Worm (Caenorhabditis elegans) whole organism, mixed stage, embryonic: ENCODE measurements around the gene C14B1.2.

Source experiments
- M03D4.4 ChIP-seq: sonication (generic microtip); optimal IDR thresholded peaks from 2 replicates; lab custom pipeline; 2017; ENCODE audit warnings: mild to moderate bottlenecking, missing genetic modification characterization, missing compliant biosample characterization
- bed-3 ChIP-seq: fragments of 200-800 bp; sonication (Bioruptor generic); optimal IDR thresholded peaks from 3 replicates; lab custom pipeline; 2018; ENCODE audit warnings: mild to moderate bottlenecking, missing genetic modification characterization, moderate library complexity, missing compliant biosample characterization
- blmp-1 ChIP-seq: fragments of 150-350 bp; optimal IDR thresholded peaks from 2 replicates; lab custom pipeline; 2014; ENCODE audit warnings: missing biosample characterization, missing genetic modification characterization
- ceh-39 ChIP-seq: fragments of 150-350 bp; optimal IDR thresholded peaks from 2 replicates; lab custom pipeline; 2014; ENCODE audit warnings: missing biosample characterization, missing genetic modification characterization
- ceh-43 ChIP-seq: fragments of 200-800 bp; sonication (Bioruptor generic); optimal IDR thresholded peaks from 2 replicates; lab custom pipeline; 2018; ENCODE audit warnings: mild to moderate bottlenecking, missing genetic modification characterization, moderate library complexity, missing compliant biosample characterization
- ceh-83 ChIP-seq: fragments of 200-800 bp; sonication (Bioruptor generic); optimal IDR thresholded peaks from 2 replicates; lab custom pipeline; 2018; ENCODE audit warnings: mild to moderate bottlenecking, missing genetic modification characterization, missing compliant biosample characterization
- ces-1 ChIP-seq: fragments of 150-350 bp; optimal IDR thresholded peaks from 2 replicates; lab custom pipeline; 2014; ENCODE audit warnings: missing biosample characterization, missing genetic modification reagents, missing genetic modification characterization
- cnd-1 ChIP-seq: fragments of 200-800 bp; sonication (Bioruptor generic); optimal IDR thresholded peaks from 2 replicates; lab custom pipeline; 2018; ENCODE audit warnings: mild to moderate bottlenecking, missing genetic modification characterization, missing compliant biosample characterization
- drap-1 ChIP-seq: fragments of 200-800 bp; sonication (Bioruptor generic); optimal IDR thresholded peaks from 3 replicates; lab custom pipeline; 2018; ENCODE audit warnings: mild to moderate bottlenecking, missing genetic modification characterization, missing compliant biosample characterization
- elt-1 ChIP-seq: sonication (generic microtip); optimal IDR thresholded peaks from 2 replicates; lab custom pipeline; 2017; ENCODE audit warnings: missing genetic modification characterization, mild to moderate bottlenecking, missing compliant biosample characterization, antibody characterized with exemption, moderate library complexity, borderline replicate concordance; ENCODE audit not compliant: insufficient read depth
- elt-3 ChIP-seq: fragments of 150-350 bp; optimal IDR thresholded peaks from 2 replicates; lab custom pipeline; 2014; ENCODE audit warnings: missing biosample characterization, missing genetic modification characterization
- flh-1 ChIP-seq: fragments of 200-800 bp; sonication (Bioruptor generic); optimal IDR thresholded peaks from 2 replicates; lab custom pipeline; 2018; ENCODE audit warnings: mild to moderate bottlenecking, missing genetic modification characterization, moderate library complexity, missing compliant biosample characterization
- ham-2 ChIP-seq: fragments of 200-800 bp; sonication (Bioruptor generic); optimal IDR thresholded peaks from 2 replicates; lab custom pipeline; 2018; ENCODE audit warnings: mild to moderate bottlenecking, missing genetic modification characterization, missing compliant biosample characterization
- hlh-1 ChIP-seq: fragments of 150-350 bp; optimal IDR thresholded peaks from 2 replicates; lab custom pipeline; 2014; ENCODE audit warnings: missing biosample characterization, missing genetic modification reagents, missing genetic modification characterization
- lin-13 ChIP-seq: fragments of 150-350 bp; optimal IDR thresholded peaks from 2 replicates; lab custom pipeline; 2014; ENCODE audit warnings: missing biosample characterization, missing genetic modification characterization
- lin-32 ChIP-seq: fragments of 200-800 bp; sonication (Bioruptor generic); optimal IDR thresholded peaks from 2 replicates; lab custom pipeline; 2018; ENCODE audit warnings: mild to moderate bottlenecking, missing genetic modification characterization, missing compliant biosample characterization
- lsy-2 ChIP-seq: fragments of 150-350 bp; optimal IDR thresholded peaks from 2 replicates; lab custom pipeline; 2014; ENCODE audit warnings: missing biosample characterization, missing genetic modification characterization
- mab-5 ChIP-seq: fragments of 150-350 bp; optimal IDR thresholded peaks from 2 replicates; lab custom pipeline; 2014; ENCODE audit warnings: missing biosample characterization, missing genetic modification characterization
- mep-1 ChIP-seq: fragments of 150-350 bp; optimal IDR thresholded peaks from 2 replicates; lab custom pipeline; 2017; ENCODE audit warnings: missing biosample characterization, missing genetic modification reagents, missing genetic modification characterization, inconsistent platforms
- mls-2 ChIP-seq: sonication (generic microtip); optimal IDR thresholded peaks from 2 replicates; lab custom pipeline; 2016; ENCODE audit warnings: mild to moderate bottlenecking, missing genetic modification characterization, moderate library complexity, missing compliant biosample characterization
- nhr-12 ChIP-seq: fragments of 150-350 bp; optimal IDR thresholded peaks from 2 replicates; lab custom pipeline; 2014; ENCODE audit warnings: missing biosample characterization, missing genetic modification characterization
- nhr-2 ChIP-seq: fragments of 150-350 bp; optimal IDR thresholded peaks from 2 replicates; lab custom pipeline; 2014; ENCODE audit warnings: missing biosample characterization, missing genetic modification characterization
- nhr-237 ChIP-seq: fragments of 150-350 bp; optimal IDR thresholded peaks from 2 replicates; lab custom pipeline; 2014; ENCODE audit warnings: missing biosample characterization, missing genetic modification characterization
- nhr-28 ChIP-seq: fragments of 150-350 bp; optimal IDR thresholded peaks from 2 replicates; lab custom pipeline; 2014; ENCODE audit warnings: missing biosample characterization, missing genetic modification characterization
- nhr-76 ChIP-seq: sonication (generic microtip); optimal IDR thresholded peaks from 2 replicates; lab custom pipeline; 2017; ENCODE audit warnings: missing biosample characterization, missing genetic modification characterization
- pha-4 ChIP-seq: fragments of 150-350 bp; optimal IDR thresholded peaks from 2 replicates; lab custom pipeline; 2018; ENCODE audit warnings: missing biosample characterization, missing genetic modification reagents, missing genetic modification characterization
- sem-2 ChIP-seq: fragments of 200-800 bp; sonication (Bioruptor generic); optimal IDR thresholded peaks from 2 replicates; lab custom pipeline; 2018; ENCODE audit warnings: mild to moderate bottlenecking, missing genetic modification characterization, missing compliant biosample characterization
- snpc-4 ChIP-seq: fragments of 150-350 bp; optimal IDR thresholded peaks from 2 replicates; lab custom pipeline; 2014; ENCODE audit warnings: missing biosample characterization, missing genetic modification characterization
- sptf-1 ChIP-seq: sonication (generic microtip); optimal IDR thresholded peaks from 2 replicates; lab custom pipeline; 2017; ENCODE audit warnings: mild to moderate bottlenecking, missing genetic modification characterization, moderate library complexity, missing compliant biosample characterization
- tbx-8 ChIP-seq: fragments of 200-800 bp; sonication (Bioruptor generic); optimal IDR thresholded peaks from 2 replicates; lab custom pipeline; 2018; ENCODE audit warnings: mild to moderate bottlenecking, missing genetic modification characterization, moderate library complexity, missing compliant biosample characterization
- unc-120 ChIP-seq: sonication (generic microtip); optimal IDR thresholded peaks from 2 replicates; lab custom pipeline; 2017; ENCODE audit warnings: missing genetic modification characterization, missing compliant biosample characterization; ENCODE audit not compliant: poor library complexity, severe bottlenecking
- unc-39 ChIP-seq: fragments of 150-350 bp; optimal IDR thresholded peaks from 2 replicates; lab custom pipeline; 2014; ENCODE audit warnings: missing biosample characterization, missing genetic modification characterization
- unc-62 ChIP-seq: fragments of 150-350 bp; optimal IDR thresholded peaks from 2 replicates; lab custom pipeline; 2014; ENCODE audit warnings: missing biosample characterization, missing genetic modification reagents, missing genetic modification characterization
- zip-8 ChIP-seq: fragments of 150-350 bp; optimal IDR thresholded peaks from 2 replicates; lab custom pipeline; 2014; ENCODE audit warnings: missing biosample characterization, missing genetic modification characterization
- ztf-11 ChIP-seq: fragments of 150-350 bp; optimal IDR thresholded peaks from 2 replicates; lab custom pipeline; 2014; ENCODE audit warnings: missing biosample characterization, missing genetic modification characterization

Gene C14B1.2

ce11 chrIII:3701411-3702310 is at the start of gene C14B1.2, which contains the start of gene pdi-1:
C14B1.2 (plus strand) TSS chrIII:3702260.
pdi-1 (minus strand) TSS chrIII:3701461.
- TF ChIP-seq sptf-1 (tag; lab: Kevin White, UChicago) (peak; percentile 16), unc-120 (tag; lab: Kevin White, UChicago) (no peak), ceh-83 (GFP tag; lab: Kevin White, UChicago) (no peak), nhr-2 (peak; percentile 63), tbx-8 (GFP tag; lab: Kevin White, UChicago) (no peak), ham-2 (GFP tag; lab: Kevin White, UChicago) (peak; percentile 50), unc-39 (tag; lab: Kevin White, UChicago) (no peak), pha-4 (no peak), mab-5 (no peak), nhr-28 (tag; lab: Kevin White, UChicago) (no peak), lsy-2 (no peak), M03D4.4 (tag; lab: Kevin White, UChicago) (peak; percentile 18), ces-1 (no peak), ceh-39 (tag; lab: Kevin White, UChicago) (no peak), ceh-43 (no peak)

- TF ChIP-seq ceh-83 (GFP tag; lab: Kevin White, UChicago), result no peak
Observed at ce11 chrIII:3652427-3652826, 49.6 kb upstream of the C14B1.2 start.

ce11 chrIII:3652964-3653363 is 49.1 kb upstream of the C14B1.2 start:
- TF ChIP-seq bed-3 (GFP tag; lab: Kevin White, UChicago), result no peak
- TF ChIP-seq elt-1 (tag; lab: Kevin White, UChicago), result no peak
- no peak for TF ChIP-seq ham-2 (GFP tag; lab: Kevin White, UChicago)
- TF ChIP-seq ceh-39 (tag; lab: Kevin White, UChicago), result no peak
- TF ChIP-seq, all 35 proteins: peak for 0

- TF ChIP-seq bed-3 (GFP tag; lab: Kevin White, UChicago) (no peak), ces-1 (no peak), nhr-2 (no peak), sptf-1 (tag; lab: Kevin White, UChicago) (no peak), unc-120 (tag; lab: Kevin White, UChicago) (no peak), drap-1 (GFP tag; lab: Kevin White, UChicago) (no peak)
- TF ChIP-seq, all 35 proteins: peak for 0
Observed at ce11 chrIII:3657479-3657878, 44.6 kb upstream of the C14B1.2 start, which contains the start of gene C46F11.5. C46F11.5 (minus strand) TSS chrIII:3657606.

ce11 chrIII:3664224-3664623 is 37.8 kb upstream of the C14B1.2 start, which contains the start of gene C46F11.4:
C46F11.4 (minus strand) TSS chrIII:3664304.
- TF ChIP-seq ceh-39 (tag; lab: Kevin White, UChicago) (peak; percentile 9), nhr-12 (tag; lab: Kevin White, UChicago) (peak; percentile 88), ztf-11 (tag; lab: Kevin White, UChicago) (peak; percentile 91), ces-1 (peak; percentile 25), M03D4.4 (tag; lab: Kevin White, UChicago) (peak; percentile 93), mab-5 (no peak), sptf-1 (tag; lab: Kevin White, UChicago) (peak; percentile 95), drap-1 (GFP tag; lab: Kevin White, UChicago) (peak; percentile 89), elt-1 (tag; lab: Kevin White, UChicago) (no peak), bed-3 (GFP tag; lab: Kevin White, UChicago) (peak; percentile 74), tbx-8 (GFP tag; lab: Kevin White, UChicago) (peak; percentile 79), ceh-83 (GFP tag; lab: Kevin White, UChicago) (peak; percentile 86), lsy-2 (peak; percentile 73), nhr-2 (peak; percentile 14), nhr-28 (tag; lab: Kevin White, UChicago) (peak; percentile 1), blmp-1 (tag; lab: Kevin White, UChicago) (peak; percentile 61), nhr-76 (tag; lab: Kevin White, UChicago) (peak; percentile 90), elt-3 (tag; lab: Kevin White, UChicago) (no peak), unc-120 (tag; lab: Kevin White, UChicago) (peak; percentile 84), ceh-43 (peak; percentile 89), hlh-1 (tag; lab: Kevin White, UChicago) (peak; percentile 84), lin-32 (peak; percentile 77), unc-62 (GFP tag; lab: Kevin White, UChicago) (peak; percentile 29), flh-1 (GFP tag; lab: Kevin White, UChicago) (peak; percentile 61), cnd-1 (tag; lab: Kevin White, UChicago) (peak; percentile 89), pha-4 (peak; percentile 69), zip-8 (tag; lab: Kevin White, UChicago) (no peak), nhr-237 (tag; lab: Kevin White, UChicago) (peak; percentile 52), unc-39 (tag; lab: Kevin White, UChicago) (peak; percentile 77), snpc-4 (tag; lab: Kevin White, UChicago) (no peak), mls-2 (tag; lab: Kevin White, UChicago) (peak; percentile 93), mep-1 (peak; percentile 80), lin-13 (peak; percentile 73), ham-2 (GFP tag; lab: Kevin White, UChicago) (peak; percentile 56), sem-2 (GFP tag; lab: Kevin White, UChicago) (peak; percentile 79)
